Worm (Caenorhabditis elegans) whole organism, L1 larva: ENCODE measurements around the gene clec-38.

Source experiments
- C04F5.9 ChIP-seq: sonication (generic microtip); optimal IDR thresholded peaks from 2 replicates; lab custom pipeline; 2016; ENCODE audit warnings: missing genetic modification characterization, missing compliant biosample characterization
- Y116A8C.19 ChIP-seq: sonication (generic microtip); optimal IDR thresholded peaks from 2 replicates; lab custom pipeline; 2016; ENCODE audit warnings: missing compliant biosample characterization, missing genetic modification characterization, borderline replicate concordance
- alr-1 ChIP-seq: fragments of 200-800 bp; sonication (Bioruptor generic); optimal IDR thresholded peaks from 2 replicates; lab custom pipeline; 2018; ENCODE audit warnings: borderline replicate concordance, mild to moderate bottlenecking, missing genetic modification characterization, missing compliant biosample characterization
- ceh-8 ChIP-seq: fragments of 200-800 bp; sonication (Bioruptor generic); optimal IDR thresholded peaks from 2 replicates; lab custom pipeline; 2018; ENCODE audit warnings: mild to moderate bottlenecking, missing genetic modification characterization, moderate library complexity, missing compliant biosample characterization
- ceh-82 ChIP-seq, 3 experiments: fragments of 150-350 bp in 1 of 3; sonication (generic microtip) in 2 of 3; optimal IDR thresholded peaks; 2 replicates each; lab custom pipeline; 2014 to 2017; ENCODE audit warnings: missing biosample characterization in 3 of 3, missing genetic modification characterization in 3 of 3
- dpl-1 ChIP-seq, 3 experiments: fragments of 150-350 bp in 2 of 3; sonication (generic microtip) in 1 of 3; optimal IDR thresholded peaks; 2 replicates each; lab custom pipeline; 2014 to 2017; ENCODE audit warnings: missing biosample characterization in 3 of 3, missing genetic modification characterization in 3 of 3, missing genetic modification reagents in 3 of 3
- dsc-1 ChIP-seq: sonication (generic microtip); optimal IDR thresholded peaks from 2 replicates; lab custom pipeline; 2016; ENCODE audit warnings: mild to moderate bottlenecking, missing genetic modification characterization, missing compliant biosample characterization
- efl-1 ChIP-seq, 4 experiments: fragments of 150-350 bp; optimal IDR thresholded peaks in 3 of 4; peaks in 1 of 4; 1 replicate in 1 of 4; 2 replicates in 3 of 4; lab custom pipeline; 2014; ENCODE audit warnings: missing biosample characterization in 2 of 4, missing genetic modification characterization in 2 of 4, missing genetic modification reagents in 2 of 4
- egl-27 ChIP-seq, 2 experiments: fragments of 150-350 bp in 1 of 2; sonication (generic microtip); optimal IDR thresholded peaks; 3 replicates each; lab custom pipeline; 2017 to 2018; ENCODE audit warnings: missing biosample characterization in 2 of 2, missing genetic modification characterization in 2 of 2, missing genetic modification reagents in 2 of 2
- elt-2 ChIP-seq: sonication (generic microtip); optimal IDR thresholded peaks from 2 replicates; lab custom pipeline; 2016; ENCODE audit warnings: missing genetic modification characterization, mild to moderate bottlenecking, inconsistent platforms, missing compliant biosample characterization, missing genetic modification reagents
- elt-3 ChIP-seq, 6 experiments: fragments of 150-350 bp in 1 of 6; sonication (generic microtip); optimal IDR thresholded peaks; 2 replicates each; lab custom pipeline; 2017 to 2018; ENCODE audit warnings: missing biosample characterization in 6 of 6, missing genetic modification characterization in 6 of 6, inconsistent platforms in 1 of 6
- fkh-4 ChIP-seq: sonication (generic microtip); optimal IDR thresholded peaks from 2 replicates; lab custom pipeline; 2016; ENCODE audit warnings: missing compliant biosample characterization, missing genetic modification characterization, borderline replicate concordance
- fkh-8 ChIP-seq: sonication (generic microtip); optimal IDR thresholded peaks from 2 replicates; lab custom pipeline; 2016; ENCODE audit warnings: mild to moderate bottlenecking, missing genetic modification characterization, missing compliant biosample characterization
- fos-1 ChIP-seq: fragments of 150-350 bp; optimal IDR thresholded peaks from 2 replicates; lab custom pipeline; 2014; ENCODE audit warnings: missing biosample characterization, missing genetic modification characterization
- hlh-17 ChIP-seq: fragments of 200-800 bp; sonication (Bioruptor generic); optimal IDR thresholded peaks from 2 replicates; lab custom pipeline; 2018; ENCODE audit warnings: missing genetic modification characterization, mild to moderate bottlenecking, missing compliant biosample characterization, moderate library complexity, borderline replicate concordance
- hlh-4 ChIP-seq: sonication (generic microtip); optimal IDR thresholded peaks from 2 replicates; lab custom pipeline; 2016; ENCODE audit warnings: mild to moderate bottlenecking, missing genetic modification characterization, missing compliant biosample characterization
- jun-1 ChIP-seq: fragments of 150-350 bp; optimal IDR thresholded peaks from 2 replicates; lab custom pipeline; 2014; ENCODE audit warnings: missing biosample characterization, missing genetic modification reagents, missing genetic modification characterization
- lin-13 ChIP-seq: fragments of 150-350 bp; optimal IDR thresholded peaks from 2 replicates; lab custom pipeline; 2014; ENCODE audit warnings: missing biosample characterization, missing genetic modification reagents, missing genetic modification characterization
- lin-35 ChIP-seq, 2 experiments: fragments of 150-350 bp; optimal IDR thresholded peaks; 2 replicates each; lab custom pipeline; 2014; ENCODE audit warnings: missing biosample characterization in 2 of 2, missing genetic modification characterization in 2 of 2, missing genetic modification reagents in 2 of 2
- lin-39 ChIP-seq: fragments of 150-350 bp; optimal IDR thresholded peaks from 2 replicates; lab custom pipeline; 2014; ENCODE audit warnings: missing biosample characterization, missing genetic modification reagents, missing genetic modification characterization
- mdl-1 ChIP-seq, 2 experiments: fragments of 150-350 bp; optimal IDR thresholded peaks; 2 replicates each; lab custom pipeline; 2014 to 2017; ENCODE audit warnings: missing biosample characterization in 2 of 2, missing genetic modification characterization in 2 of 2, inconsistent platforms in 1 of 2
- nhr-19 ChIP-seq: fragments of 200-800 bp; sonication (Bioruptor generic); conservative IDR thresholded peaks from 2 replicates; pipeline ENCODE4 v1.3.6; 2022; ENCODE audit warnings: missing genetic modification characterization, missing compliant biosample characterization
- nhr-20 ChIP-seq: sonication (generic microtip); optimal IDR thresholded peaks from 2 replicates; lab custom pipeline; 2016; ENCODE audit warnings: mild to moderate bottlenecking, missing genetic modification characterization, missing compliant biosample characterization
- nhr-237 ChIP-seq: fragments of 150-350 bp; optimal IDR thresholded peaks from 2 replicates; lab custom pipeline; 2014; ENCODE audit warnings: missing biosample characterization, missing genetic modification characterization
- nhr-71 ChIP-seq: sonication (generic microtip); optimal IDR thresholded peaks from 2 replicates; lab custom pipeline; 2016; ENCODE audit warnings: mild to moderate bottlenecking, missing genetic modification characterization, moderate library complexity, missing compliant biosample characterization
- nhr-77 ChIP-seq: fragments of 150-350 bp; optimal IDR thresholded peaks from 2 replicates; lab custom pipeline; 2014; ENCODE audit warnings: missing biosample characterization, missing genetic modification characterization
- nhr-84 ChIP-seq: sonication (generic microtip); optimal IDR thresholded peaks from 2 replicates; lab custom pipeline; 2017; ENCODE audit warnings: missing biosample characterization, missing genetic modification characterization
- nhr-85 ChIP-seq: sonication (generic microtip); peaks from one replicate; lab custom pipeline; 2016; ENCODE audit warnings: missing genetic modification characterization, inconsistent platforms, missing compliant biosample characterization
- nhr-90 ChIP-seq: sonication (generic microtip); optimal IDR thresholded peaks from 2 replicates; lab custom pipeline; 2016; ENCODE audit warnings: mild to moderate bottlenecking, missing genetic modification characterization, missing compliant biosample characterization; ENCODE audit not compliant: poor library complexity
- skn-1 ChIP-seq: fragments of 150-350 bp; optimal IDR thresholded peaks from 2 replicates; lab custom pipeline; 2014; ENCODE audit warnings: missing biosample characterization, missing genetic modification characterization
- snpc-4 ChIP-seq: fragments of 150-350 bp; optimal IDR thresholded peaks from 2 replicates; lab custom pipeline; 2014; ENCODE audit warnings: missing biosample characterization, missing genetic modification characterization
- sox-4 ChIP-seq: sonication (generic microtip); optimal IDR thresholded peaks from 2 replicates; lab custom pipeline; 2016; ENCODE audit warnings: missing genetic modification characterization, missing compliant biosample characterization
- sup-37 ChIP-seq: fragments of 200-800 bp; sonication (Bioruptor generic); optimal IDR thresholded peaks from 2 replicates; lab custom pipeline; 2018; ENCODE audit warnings: mild to moderate bottlenecking, missing genetic modification characterization, missing compliant biosample characterization
- tlp-1 ChIP-seq: fragments of 150-350 bp; optimal IDR thresholded peaks from 2 replicates; lab custom pipeline; 2014; ENCODE audit warnings: missing biosample characterization, missing genetic modification characterization
- unc-30 ChIP-seq: sonication (generic microtip); optimal IDR thresholded peaks from 2 replicates; lab custom pipeline; 2017; ENCODE audit warnings: missing biosample characterization, missing genetic modification characterization
- unc-62 ChIP-seq: fragments of 150-350 bp; optimal IDR thresholded peaks from 2 replicates; lab custom pipeline; 2014; ENCODE audit warnings: missing biosample characterization, missing genetic modification reagents, missing genetic modification characterization
- unc-86 ChIP-seq: sonication (generic microtip); optimal IDR thresholded peaks from 2 replicates; lab custom pipeline; 2016; ENCODE audit warnings: missing genetic modification characterization, missing compliant biosample characterization
- ztf-4 ChIP-seq: fragments of 150-350 bp; optimal IDR thresholded peaks from 2 replicates; lab custom pipeline; 2014; ENCODE audit warnings: missing biosample characterization, missing genetic modification characterization

clec-38 gene

ce11 chrV:16728431-16728830 lies 7.0 kb downstream of the clec-38 start, which contains the start of gene fbxa-127:
Gene fbxa-127, plus strand, starts transcription at chrV:16728731.
- TF ChIP-seq fkh-8 (tag; lab: Kevin White, UChicago) (no peak), elt-2 (peak; percentile 1)

- no peak for TF ChIP-seq dpl-1 (GFP tag; optimal IDR thresholded peaks at IDR 0.05; lab: Kevin White, UChicago)
- no peak for TF ChIP-seq hlh-17 (GFP tag; lab: Kevin White, UChicago)
- TF ChIP-seq unc-30 (tag; lab: Kevin White, UChicago) = no peak
- TF ChIP-seq ceh-8 (GFP tag; lab: Kevin White, UChicago) = no peak
- TF ChIP-seq C04F5.9 (tag; lab: Kevin White, UChicago) = no peak
- no peak for TF ChIP-seq sup-37 (GFP tag; lab: Kevin White, UChicago)
- TF ChIP-seq skn-1 = no peak
- no peak for TF ChIP-seq alr-1 (tag; lab: Kevin White, UChicago)
- TF ChIP-seq nhr-237 (tag; lab: Kevin White, UChicago) = no peak
- TF ChIP-seq fkh-4 (tag; lab: Kevin White, UChicago) = no peak
- no peak for TF ChIP-seq ceh-82 (tag; optimal IDR thresholded peaks at IDR 0.05; lab: Kevin White, UChicago)
- TF ChIP-seq nhr-19 (GFP tag; lab: Robert Waterston, UW) = no peak
- TF ChIP-seq nhr-84 (tag; lab: Kevin White, UChicago) = no peak
- TF ChIP-seq elt-3 (tag; optimal IDR thresholded peaks at IDR 0.05; lab: Kevin White, UChicago) = no peak
These were observed 8.5 kb downstream of the clec-38 start, which contains the start of gene T25E12.14 for ce11 chrV:16726915-16727314. Gene T25E12.14, plus strand, starts transcription at chrV:16727215.

DNA sequence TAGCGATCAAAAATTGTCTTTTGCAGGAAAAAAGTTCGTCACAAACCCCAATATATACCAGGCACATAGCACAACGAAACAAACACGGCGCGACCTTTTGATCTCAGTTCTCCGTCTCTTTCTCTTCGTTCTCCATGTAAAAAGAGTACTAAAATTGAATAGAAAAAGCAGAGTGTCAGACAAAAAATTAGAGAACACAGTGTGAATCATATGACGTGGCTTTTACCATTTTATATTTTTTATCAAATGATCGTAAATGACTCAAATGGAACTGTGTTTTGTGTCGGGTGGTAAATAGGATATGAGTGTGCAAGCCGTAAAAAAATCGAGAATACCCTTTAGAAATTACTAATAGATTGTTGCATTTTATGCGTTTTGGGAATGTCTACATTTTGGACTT lies 9.5 kb downstream of the clec-38 start:
- TF ChIP-seq tlp-1 (tag; lab: Kevin White, UChicago) (no peak), ceh-82 (tag; optimal IDR thresholded peaks at IDR 0.05; lab: Kevin White, UChicago) (peak in 1 of 3 experiments; percentile 31), nhr-71 (tag; lab: Kevin White, UChicago) (peak; percentile 45), elt-2 (peak; percentile 65), dpl-1 (GFP tag; optimal IDR thresholded peaks at IDR 0.05; lab: Kevin White, UChicago) (no peak), nhr-20 (tag; lab: Kevin White, UChicago) (peak; percentile 58), jun-1 (tag; lab: Kevin White, UChicago) (peak; percentile 23), unc-86 (tag; lab: Kevin White, UChicago) (no peak), nhr-85 (peak; percentile 22), nhr-90 (tag; lab: Kevin White, UChicago) (no peak), lin-35 (GFP tag; optimal IDR thresholded peaks at IDR 0.05; lab: Kevin White, UChicago) (peak in 1 of 2 experiments; percentile 39)
- TF ChIP-seq, all 84 proteins: peak for 7

- TF ChIP-seq efl-1 (optimal IDR thresholded peaks at IDR 0.05; lab: Kevin White, UChicago) (no peak), efl-1 (GFP tag; optimal IDR thresholded peaks at IDR 0.05 in 1 of 2; lab: Kevin White, UChicago) (no peak), lin-39 (tag; lab: Kevin White, UChicago) (no peak), mdl-1 (tag; optimal IDR thresholded peaks at IDR 0.05; lab: Kevin White, UChicago) (no peak), nhr-77 (tag; lab: Kevin White, UChicago) (no peak), nhr-20 (tag; lab: Kevin White, UChicago) (peak; percentile 25), unc-86 (tag; lab: Kevin White, UChicago) (no peak), unc-30 (tag; lab: Kevin White, UChicago) (no peak), skn-1 (peak; percentile 8), lin-13 (no peak), elt-2 (no peak), egl-27 (tag; optimal IDR thresholded peaks at IDR 0.05; lab: Kevin White, UChicago) (peak in 1 of 2 experiments; percentile 17), Y116A8C.19 (tag; lab: Kevin White, UChicago) (no peak)
These were observed 10.8 kb downstream of the clec-38 start for ce11 chrV:16724574-16724973.

DNA sequence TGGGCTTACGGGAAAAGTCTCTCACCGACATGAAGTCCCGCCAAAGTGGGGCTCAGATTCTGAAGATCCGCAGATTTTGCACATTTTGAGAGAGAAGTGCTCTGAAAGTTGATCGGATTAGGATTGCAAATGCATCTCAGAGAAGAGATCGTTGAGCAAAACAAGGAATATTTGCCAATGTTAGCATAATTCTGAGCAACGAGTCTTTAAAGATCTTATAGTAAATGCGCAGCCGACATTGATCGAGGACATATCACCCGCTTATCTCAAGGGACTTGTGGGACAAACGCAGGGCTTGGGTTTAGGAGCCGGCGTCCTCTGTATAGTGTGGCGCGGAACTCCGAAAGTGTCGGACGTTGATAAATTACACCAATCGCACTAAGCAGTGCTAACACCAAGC lies 11.7 kb downstream of the clec-38 start, which contains the start of gene nhr-112:
Gene nhr-112 (minus strand): TSS at position 101 of the 400 bp plus-strand sequence.
- TF ChIP-seq fkh-8 (tag; lab: Kevin White, UChicago) = no peak
- no peak for TF ChIP-seq snpc-4 (tag; lab: Kevin White, UChicago)
- TF ChIP-seq egl-27 (tag; optimal IDR thresholded peaks at IDR 0.05; lab: Kevin White, UChicago) = no peak
- no peak for TF ChIP-seq sup-37 (GFP tag; lab: Kevin White, UChicago)
- TF ChIP-seq mdl-1 (tag; optimal IDR thresholded peaks at IDR 0.05; lab: Kevin White, UChicago) = no peak
- no peak for TF ChIP-seq hlh-4 (tag; lab: Kevin White, UChicago)
- TF ChIP-seq dsc-1 (tag; lab: Kevin White, UChicago) = no peak
- TF ChIP-seq sox-4 = no peak
- TF ChIP-seq ztf-4 (tag; lab: Kevin White, UChicago) = no peak
- TF ChIP-seq fos-1 (tag; lab: Kevin White, UChicago) = no peak
- no peak for TF ChIP-seq nhr-85
- no peak for TF ChIP-seq unc-62
- TF ChIP-seq, all 84 proteins: peak for 0
